Worm (Caenorhabditis elegans) whole organism, L1 larva: Measurements from ENCODE around the gene W05E10.5.
A peak's percentile ranks its signal among the peaks of the same experiment; 100 is the strongest.

Experiments used
- C16A3.4 ChIP-seq: fragments of 150-350 bp; optimal IDR thresholded peaks from 2 replicates; lab custom pipeline; 2014; ENCODE audit warnings: missing biosample characterization, missing genetic modification characterization
- C34B4.2 ChIP-seq: sonication (generic microtip); optimal IDR thresholded peaks from 2 replicates; lab custom pipeline; 2017; ENCODE audit warnings: mild to moderate bottlenecking, missing genetic modification characterization, missing compliant biosample characterization
- Y116A8C.19 ChIP-seq: sonication (generic microtip); optimal IDR thresholded peaks from 2 replicates; lab custom pipeline; 2016; ENCODE audit warnings: missing compliant biosample characterization, missing genetic modification characterization, borderline replicate concordance
- alr-1 ChIP-seq: fragments of 200-800 bp; sonication (Bioruptor generic); optimal IDR thresholded peaks from 2 replicates; lab custom pipeline; 2018; ENCODE audit warnings: borderline replicate concordance, mild to moderate bottlenecking, missing genetic modification characterization, missing compliant biosample characterization
- aly-2 ChIP-seq: fragments of 150-350 bp; optimal IDR thresholded peaks from 2 replicates; lab custom pipeline; 2014; ENCODE audit warnings: missing biosample characterization, missing genetic modification characterization
- ama-1 ChIP-seq: fragments of 150-350 bp; optimal IDR thresholded peaks from 2 replicates; lab custom pipeline; 2014
- blmp-1 ChIP-seq: fragments of 150-350 bp; optimal IDR thresholded peaks from 2 replicates; lab custom pipeline; 2014; ENCODE audit warnings: missing biosample characterization, missing genetic modification characterization
- ceh-63 ChIP-seq: fragments of 200-800 bp; sonication (Bioruptor generic); optimal IDR thresholded peaks from 2 replicates; lab custom pipeline; 2018; ENCODE audit warnings: mild to moderate bottlenecking, missing genetic modification characterization, missing compliant biosample characterization
- ceh-82 ChIP-seq, 3 experiments: fragments of 150-350 bp in 1 of 3; sonication (generic microtip) in 2 of 3; optimal IDR thresholded peaks; 2 replicates each; lab custom pipeline; 2014 to 2017; ENCODE audit warnings: missing biosample characterization in 3 of 3, missing genetic modification characterization in 3 of 3
- ceh-90 ChIP-seq: sonication (generic microtip); optimal IDR thresholded peaks from 2 replicates; lab custom pipeline; 2016; ENCODE audit warnings: missing genetic modification characterization, missing compliant biosample characterization
- dsc-1 ChIP-seq: sonication (generic microtip); optimal IDR thresholded peaks from 2 replicates; lab custom pipeline; 2016; ENCODE audit warnings: mild to moderate bottlenecking, missing genetic modification characterization, missing compliant biosample characterization
- efl-1 ChIP-seq, 4 experiments: fragments of 150-350 bp; optimal IDR thresholded peaks in 3 of 4; peaks in 1 of 4; 1 replicate in 1 of 4; 2 replicates in 3 of 4; lab custom pipeline; 2014; ENCODE audit warnings: missing biosample characterization in 2 of 4, missing genetic modification characterization in 2 of 4, missing genetic modification reagents in 2 of 4
- egl-27 ChIP-seq, 2 experiments: fragments of 150-350 bp in 1 of 2; sonication (generic microtip); optimal IDR thresholded peaks; 3 replicates each; lab custom pipeline; 2017 to 2018; ENCODE audit warnings: missing biosample characterization in 2 of 2, missing genetic modification characterization in 2 of 2, missing genetic modification reagents in 2 of 2
- elt-3 ChIP-seq, 6 experiments: fragments of 150-350 bp in 1 of 6; sonication (generic microtip); optimal IDR thresholded peaks; 2 replicates each; lab custom pipeline; 2017 to 2018; ENCODE audit warnings: missing biosample characterization in 6 of 6, missing genetic modification characterization in 6 of 6, inconsistent platforms in 1 of 6
- fkh-10 ChIP-seq: sonication (generic microtip); optimal IDR thresholded peaks from 2 replicates; lab custom pipeline; 2017; ENCODE audit warnings: missing biosample characterization, missing genetic modification reagents, missing genetic modification characterization
- fkh-4 ChIP-seq: sonication (generic microtip); optimal IDR thresholded peaks from 2 replicates; lab custom pipeline; 2016; ENCODE audit warnings: missing compliant biosample characterization, missing genetic modification characterization, borderline replicate concordance
- fkh-8 ChIP-seq: sonication (generic microtip); optimal IDR thresholded peaks from 2 replicates; lab custom pipeline; 2016; ENCODE audit warnings: mild to moderate bottlenecking, missing genetic modification characterization, missing compliant biosample characterization
- fos-1 ChIP-seq: fragments of 150-350 bp; optimal IDR thresholded peaks from 2 replicates; lab custom pipeline; 2014; ENCODE audit warnings: missing biosample characterization, missing genetic modification characterization
- hlh-4 ChIP-seq: sonication (generic microtip); optimal IDR thresholded peaks from 2 replicates; lab custom pipeline; 2016; ENCODE audit warnings: mild to moderate bottlenecking, missing genetic modification characterization, missing compliant biosample characterization
- irx-1 ChIP-seq: sonication (generic microtip); optimal IDR thresholded peaks from 2 replicates; lab custom pipeline; 2016; ENCODE audit warnings: missing genetic modification characterization, missing compliant biosample characterization
- isw-1 ChIP-seq: fragments of 200-800 bp; sonication (Bioruptor generic); IDR thresholded peaks from 2 replicates; pipeline ENCODE4 v1.3.6; 2022; ENCODE audit warnings: missing genetic modification characterization, missing compliant biosample characterization
- lin-14 ChIP-seq: fragments of 200-800 bp; sonication (Bioruptor generic); optimal IDR thresholded peaks from 2 replicates; lab custom pipeline; 2018; ENCODE audit warnings: mild to moderate bottlenecking, missing genetic modification characterization, moderate library complexity, missing compliant biosample characterization
- lin-15B ChIP-seq: fragments of 150-350 bp; sonication (generic microtip); optimal IDR thresholded peaks from 3 replicates; lab custom pipeline; 2014; ENCODE audit warnings: missing biosample characterization, missing genetic modification characterization
- lin-35 ChIP-seq, 2 experiments: fragments of 150-350 bp; optimal IDR thresholded peaks; 2 replicates each; lab custom pipeline; 2014; ENCODE audit warnings: missing biosample characterization in 2 of 2, missing genetic modification characterization in 2 of 2, missing genetic modification reagents in 2 of 2
- lin-39 ChIP-seq: fragments of 150-350 bp; optimal IDR thresholded peaks from 2 replicates; lab custom pipeline; 2014; ENCODE audit warnings: missing biosample characterization, missing genetic modification reagents, missing genetic modification characterization
- lir-3 ChIP-seq: sonication (generic microtip); optimal IDR thresholded peaks from 2 replicates; lab custom pipeline; 2016; ENCODE audit warnings: mild to moderate bottlenecking, missing genetic modification characterization, moderate library complexity, missing compliant biosample characterization; ENCODE audit not compliant: poor library complexity
- lsy-2 ChIP-seq, 2 experiments: fragments of 150-350 bp; optimal IDR thresholded peaks; 2 replicates each; lab custom pipeline; 2014; ENCODE audit warnings: missing biosample characterization in 2 of 2, missing genetic modification characterization in 2 of 2
- mab-9 ChIP-seq: fragments of 200-800 bp; sonication (Bioruptor generic); IDR thresholded peaks from 2 replicates; pipeline ENCODE4 v1.3.6; 2022; ENCODE audit warnings: missing genetic modification reagents, missing genetic modification characterization, missing compliant biosample characterization
- mdl-1 ChIP-seq, 2 experiments: fragments of 150-350 bp; optimal IDR thresholded peaks; 2 replicates each; lab custom pipeline; 2014 to 2017; ENCODE audit warnings: missing biosample characterization in 2 of 2, missing genetic modification characterization in 2 of 2, inconsistent platforms in 1 of 2
- mef-2 ChIP-seq: fragments of 150-350 bp; optimal IDR thresholded peaks from 2 replicates; lab custom pipeline; 2014; ENCODE audit warnings: missing biosample characterization, missing genetic modification characterization
- mep-1 ChIP-seq: fragments of 150-350 bp; optimal IDR thresholded peaks from 2 replicates; lab custom pipeline; 2014; ENCODE audit warnings: missing biosample characterization, missing genetic modification characterization
- nhr-19 ChIP-seq: fragments of 200-800 bp; sonication (Bioruptor generic); conservative IDR thresholded peaks from 2 replicates; pipeline ENCODE4 v1.3.6; 2022; ENCODE audit warnings: missing genetic modification characterization, missing compliant biosample characterization
- nhr-20 ChIP-seq: sonication (generic microtip); optimal IDR thresholded peaks from 2 replicates; lab custom pipeline; 2016; ENCODE audit warnings: mild to moderate bottlenecking, missing genetic modification characterization, missing compliant biosample characterization
- nhr-71 ChIP-seq: sonication (generic microtip); optimal IDR thresholded peaks from 2 replicates; lab custom pipeline; 2016; ENCODE audit warnings: mild to moderate bottlenecking, missing genetic modification characterization, moderate library complexity, missing compliant biosample characterization
- nhr-84 ChIP-seq: sonication (generic microtip); optimal IDR thresholded peaks from 2 replicates; lab custom pipeline; 2017; ENCODE audit warnings: missing biosample characterization, missing genetic modification characterization
- nhr-85 ChIP-seq: sonication (generic microtip); peaks from one replicate; lab custom pipeline; 2016; ENCODE audit warnings: missing genetic modification characterization, inconsistent platforms, missing compliant biosample characterization
- nhr-90 ChIP-seq: sonication (generic microtip); optimal IDR thresholded peaks from 2 replicates; lab custom pipeline; 2016; ENCODE audit warnings: mild to moderate bottlenecking, missing genetic modification characterization, missing compliant biosample characterization; ENCODE audit not compliant: poor library complexity
- pag-3 ChIP-seq: sonication (generic microtip); optimal IDR thresholded peaks from 2 replicates; lab custom pipeline; 2017; ENCODE audit warnings: missing genetic modification characterization, mild to moderate bottlenecking, missing compliant biosample characterization, antibody characterized with exemption, borderline replicate concordance; ENCODE audit not compliant: insufficient read depth
- pax-3 ChIP-seq: fragments of 200-800 bp; sonication (Bioruptor generic); optimal IDR thresholded peaks from 2 replicates; lab custom pipeline; 2018; ENCODE audit warnings: mild to moderate bottlenecking, missing genetic modification characterization, moderate library complexity, missing compliant biosample characterization
- rnt-1 ChIP-seq: sonication (generic microtip); optimal IDR thresholded peaks from 2 replicates; lab custom pipeline; 2016; ENCODE audit warnings: mild to moderate bottlenecking, missing genetic modification characterization, moderate library complexity, missing compliant biosample characterization
- snu-23 ChIP-seq: sonication (generic microtip); optimal IDR thresholded peaks from 2 replicates; lab custom pipeline; 2016; ENCODE audit warnings: missing genetic modification characterization, missing compliant biosample characterization
- sox-4 ChIP-seq: sonication (generic microtip); optimal IDR thresholded peaks from 2 replicates; lab custom pipeline; 2016; ENCODE audit warnings: missing genetic modification characterization, missing compliant biosample characterization
- sup-37 ChIP-seq: fragments of 200-800 bp; sonication (Bioruptor generic); optimal IDR thresholded peaks from 2 replicates; lab custom pipeline; 2018; ENCODE audit warnings: mild to moderate bottlenecking, missing genetic modification characterization, missing compliant biosample characterization
- swsn-7 ChIP-seq: sonication (generic microtip); optimal IDR thresholded peaks from 2 replicates; lab custom pipeline; 2016; ENCODE audit warnings: missing genetic modification characterization, missing compliant biosample characterization
- tbx-2 ChIP-seq: sonication (generic microtip); optimal IDR thresholded peaks from 2 replicates; lab custom pipeline; 2016; ENCODE audit warnings: missing genetic modification characterization, missing compliant biosample characterization
- unc-30 ChIP-seq: sonication (generic microtip); optimal IDR thresholded peaks from 2 replicates; lab custom pipeline; 2017; ENCODE audit warnings: missing biosample characterization, missing genetic modification characterization
- unc-86 ChIP-seq: sonication (generic microtip); optimal IDR thresholded peaks from 2 replicates; lab custom pipeline; 2016; ENCODE audit warnings: missing genetic modification characterization, missing compliant biosample characterization
- zag-1 ChIP-seq: fragments of 150-350 bp; optimal IDR thresholded peaks from 2 replicates; lab custom pipeline; 2014; ENCODE audit warnings: missing biosample characterization, missing genetic modification characterization
- zip-4 ChIP-seq: fragments of 200-800 bp; sonication (Bioruptor generic); optimal IDR thresholded peaks from 2 replicates; lab custom pipeline; 2018; ENCODE audit warnings: mild to moderate bottlenecking, missing genetic modification characterization, moderate library complexity, missing compliant biosample characterization
- ztf-4 ChIP-seq: fragments of 150-350 bp; optimal IDR thresholded peaks from 2 replicates; lab custom pipeline; 2014; ENCODE audit warnings: missing biosample characterization, missing genetic modification characterization

W05E10.5 gene

DNA sequence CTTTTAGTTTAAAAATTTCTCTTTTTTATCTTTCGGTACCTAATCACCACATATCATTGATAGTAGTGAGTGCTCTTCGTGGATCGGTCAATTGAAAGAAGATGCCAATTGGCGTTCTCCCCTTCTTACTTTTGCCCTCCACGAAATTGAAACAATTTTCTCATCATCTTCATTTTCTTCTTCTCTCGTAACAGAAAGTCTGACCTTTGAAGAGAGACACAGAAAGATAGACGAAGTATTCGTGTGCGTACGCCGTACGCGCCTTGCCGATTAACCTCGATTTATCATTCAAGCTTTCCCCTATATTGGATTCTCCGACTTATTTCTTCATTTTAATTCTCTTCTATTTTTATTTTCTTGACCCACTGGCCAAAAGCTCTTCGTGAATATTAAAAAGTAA is 18.0 kb downstream of the W05E10.5 start (continued):
- TF ChIP-seq fkh-8 (tag; lab: Kevin White, UChicago) (no peak), ama-1 (no peak), C34B4.2 (no peak), fkh-4 (tag; lab: Kevin White, UChicago) (no peak), lin-35 (GFP tag; optimal IDR thresholded peaks at IDR 0.05; lab: Kevin White, UChicago) (no peak), zip-4 (GFP tag; lab: Kevin White, UChicago) (no peak), pag-3 (tag; lab: Kevin White, UChicago) (peak; percentile 12), unc-30 (tag; lab: Kevin White, UChicago) (no peak), ceh-63 (GFP tag; lab: Kevin White, UChicago) (no peak), mef-2 (no peak), mab-9 (GFP tag; lab: Robert Waterston, UW) (no peak), lin-15B (no peak), mep-1 (peak; percentile 38), sup-37 (GFP tag; lab: Kevin White, UChicago) (no peak), sox-4 (tag; lab: Kevin White, UChicago) (no peak), C16A3.4 (tag; lab: Kevin White, UChicago) (no peak), Y116A8C.19 (tag; lab: Kevin White, UChicago) (no peak), ceh-90 (tag; lab: Kevin White, UChicago) (no peak), mdl-1 (tag; optimal IDR thresholded peaks at IDR 0.05; lab: Kevin White, UChicago) (no peak), unc-86 (tag; lab: Kevin White, UChicago) (no peak), fos-1 (no peak), swsn-7 (tag; lab: Kevin White, UChicago) (no peak), snu-23 (peak; percentile 25), ztf-4 (tag; lab: Kevin White, UChicago) (no peak), lir-3 (tag; lab: Kevin White, UChicago) (no peak), lin-39 (no peak), lsy-2 (tag; optimal IDR thresholded peaks at IDR 0.05; lab: Kevin White, UChicago) (peak in 1 of 2 experiments; percentile 50), isw-1 (no peak), pax-3 (tag; lab: Kevin White, UChicago) (no peak), nhr-84 (tag; lab: Kevin White, UChicago) (no peak), ceh-82 (tag; optimal IDR thresholded peaks at IDR 0.05; lab: Kevin White, UChicago) (no peak), elt-3 (tag; optimal IDR thresholded peaks at IDR 0.05; lab: Kevin White, UChicago) (peak in 1 of 6 experiments; percentile 70), aly-2 (tag; lab: Kevin White, UChicago) (no peak), nhr-20 (tag; lab: Kevin White, UChicago) (no peak), lin-14 (peak; percentile 81), hlh-4 (tag; lab: Kevin White, UChicago) (no peak)

DNA sequence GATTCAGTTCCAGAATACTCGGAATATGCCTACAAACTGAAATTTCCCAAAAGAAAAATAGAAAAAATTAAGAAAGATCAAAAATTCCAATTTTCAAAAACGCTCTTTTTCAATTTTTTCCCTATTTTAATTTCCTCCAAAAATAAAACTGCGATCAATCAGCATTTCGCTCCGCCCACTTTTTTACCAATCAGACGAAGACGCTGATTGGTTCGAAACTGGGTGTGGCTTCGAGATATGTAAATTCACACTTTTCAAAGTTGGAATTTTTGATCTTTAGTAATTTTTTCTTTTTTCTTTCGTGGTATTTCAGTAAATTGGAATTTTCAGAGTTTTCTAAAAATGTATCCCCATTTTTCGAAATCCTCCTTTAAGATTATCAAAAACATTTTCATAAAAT is 18.5 kb downstream of the W05E10.5 start:
- TF ChIP-seq nhr-85 (tag; lab: Kevin White, UChicago) (no peak), rnt-1 (no peak), lin-39 (no peak), fos-1 (no peak), lin-14 (no peak), aly-2 (tag; lab: Kevin White, UChicago) (no peak)

DNA sequence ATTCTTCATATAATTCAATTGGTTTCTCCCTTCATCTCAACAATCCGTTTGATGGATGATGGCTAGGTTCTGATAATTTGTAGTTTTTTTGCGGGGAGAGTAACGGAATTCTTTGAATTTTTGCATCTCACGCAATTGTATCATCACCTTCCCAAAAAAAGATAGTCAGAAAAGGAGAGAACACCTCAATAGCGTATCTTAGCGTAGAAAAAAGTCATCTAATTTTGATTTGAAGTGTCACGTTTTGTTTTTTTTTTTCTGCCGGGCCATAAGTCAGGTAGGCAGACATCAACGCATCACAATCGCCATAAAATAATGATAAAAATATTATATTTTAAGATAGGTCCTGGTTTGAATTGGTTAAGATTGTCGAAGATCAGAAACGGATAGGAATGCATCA is 19.0 kb downstream of the W05E10.5 start:
- TF ChIP-seq egl-27 (tag; optimal IDR thresholded peaks at IDR 0.05; lab: Kevin White, UChicago) (no peak), nhr-20 (tag; lab: Kevin White, UChicago) (peak; percentile 11), dsc-1 (tag; lab: Kevin White, UChicago) (no peak), nhr-71 (tag; lab: Kevin White, UChicago) (peak; percentile 37), nhr-85 (tag; lab: Kevin White, UChicago) (peak; percentile 78), blmp-1 (tag; lab: Kevin White, UChicago) (peak; percentile 57), irx-1 (tag; lab: Kevin White, UChicago) (no peak), nhr-19 (GFP tag; lab: Robert Waterston, UW) (no peak), elt-3 (tag; optimal IDR thresholded peaks at IDR 0.05; lab: Kevin White, UChicago) (peak in 2 of 6 experiments; percentile 20 to 52), Y116A8C.19 (tag; lab: Kevin White, UChicago) (no peak), alr-1 (tag; lab: Kevin White, UChicago) (no peak), lin-39 (no peak), snu-23 (peak; percentile 2), efl-1 (optimal IDR thresholded peaks at IDR 0.05; lab: Kevin White, UChicago) (no peak), efl-1 (GFP tag; optimal IDR thresholded peaks at IDR 0.05 in 1 of 2; lab: Kevin White, UChicago) (peak in 1 of 2 experiments; percentile 9), hlh-4 (tag; lab: Kevin White, UChicago) (no peak), fkh-10 (GFP tag; lab: Kevin White, UChicago) (no peak), tbx-2 (tag; lab: Kevin White, UChicago) (no peak), zag-1 (tag; lab: Kevin White, UChicago) (no peak), nhr-90 (tag; lab: Kevin White, UChicago) (no peak)
